Worm (Caenorhabditis elegans) whole organism, mixed stage, embryonic: ENCODE measurements around the gene C02B8.12.
A peak's percentile ranks its signal among the peaks of the same experiment; 100 is the strongest.

Experiments used
- M03D4.4 ChIP-seq: sonication (generic microtip); optimal IDR thresholded peaks from 2 replicates; lab custom pipeline; 2017; ENCODE audit warnings: mild to moderate bottlenecking, missing genetic modification characterization, missing compliant biosample characterization
- bed-3 ChIP-seq: fragments of 200-800 bp; sonication (Bioruptor generic); optimal IDR thresholded peaks from 3 replicates; lab custom pipeline; 2018; ENCODE audit warnings: mild to moderate bottlenecking, missing genetic modification characterization, moderate library complexity, missing compliant biosample characterization
- blmp-1 ChIP-seq: fragments of 150-350 bp; optimal IDR thresholded peaks from 2 replicates; lab custom pipeline; 2014; ENCODE audit warnings: missing biosample characterization, missing genetic modification characterization
- ceh-39 ChIP-seq: fragments of 150-350 bp; optimal IDR thresholded peaks from 2 replicates; lab custom pipeline; 2014; ENCODE audit warnings: missing biosample characterization, missing genetic modification characterization
- ceh-43 ChIP-seq: fragments of 200-800 bp; sonication (Bioruptor generic); optimal IDR thresholded peaks from 2 replicates; lab custom pipeline; 2018; ENCODE audit warnings: mild to moderate bottlenecking, missing genetic modification characterization, moderate library complexity, missing compliant biosample characterization
- ceh-83 ChIP-seq: fragments of 200-800 bp; sonication (Bioruptor generic); optimal IDR thresholded peaks from 2 replicates; lab custom pipeline; 2018; ENCODE audit warnings: mild to moderate bottlenecking, missing genetic modification characterization, missing compliant biosample characterization
- ces-1 ChIP-seq: fragments of 150-350 bp; optimal IDR thresholded peaks from 2 replicates; lab custom pipeline; 2014; ENCODE audit warnings: missing biosample characterization, missing genetic modification reagents, missing genetic modification characterization
- cnd-1 ChIP-seq: fragments of 200-800 bp; sonication (Bioruptor generic); optimal IDR thresholded peaks from 2 replicates; lab custom pipeline; 2018; ENCODE audit warnings: mild to moderate bottlenecking, missing genetic modification characterization, missing compliant biosample characterization
- drap-1 ChIP-seq: fragments of 200-800 bp; sonication (Bioruptor generic); optimal IDR thresholded peaks from 3 replicates; lab custom pipeline; 2018; ENCODE audit warnings: mild to moderate bottlenecking, missing genetic modification characterization, missing compliant biosample characterization
- elt-1 ChIP-seq: sonication (generic microtip); optimal IDR thresholded peaks from 2 replicates; lab custom pipeline; 2017; ENCODE audit warnings: missing genetic modification characterization, mild to moderate bottlenecking, missing compliant biosample characterization, antibody characterized with exemption, moderate library complexity, borderline replicate concordance; ENCODE audit not compliant: insufficient read depth
- elt-3 ChIP-seq: fragments of 150-350 bp; optimal IDR thresholded peaks from 2 replicates; lab custom pipeline; 2014; ENCODE audit warnings: missing biosample characterization, missing genetic modification characterization
- flh-1 ChIP-seq: fragments of 200-800 bp; sonication (Bioruptor generic); optimal IDR thresholded peaks from 2 replicates; lab custom pipeline; 2018; ENCODE audit warnings: mild to moderate bottlenecking, missing genetic modification characterization, moderate library complexity, missing compliant biosample characterization
- ham-2 ChIP-seq: fragments of 200-800 bp; sonication (Bioruptor generic); optimal IDR thresholded peaks from 2 replicates; lab custom pipeline; 2018; ENCODE audit warnings: mild to moderate bottlenecking, missing genetic modification characterization, missing compliant biosample characterization
- hlh-1 ChIP-seq: fragments of 150-350 bp; optimal IDR thresholded peaks from 2 replicates; lab custom pipeline; 2014; ENCODE audit warnings: missing biosample characterization, missing genetic modification reagents, missing genetic modification characterization
- lin-13 ChIP-seq: fragments of 150-350 bp; optimal IDR thresholded peaks from 2 replicates; lab custom pipeline; 2014; ENCODE audit warnings: missing biosample characterization, missing genetic modification characterization
- lin-32 ChIP-seq: fragments of 200-800 bp; sonication (Bioruptor generic); optimal IDR thresholded peaks from 2 replicates; lab custom pipeline; 2018; ENCODE audit warnings: mild to moderate bottlenecking, missing genetic modification characterization, missing compliant biosample characterization
- lsy-2 ChIP-seq: fragments of 150-350 bp; optimal IDR thresholded peaks from 2 replicates; lab custom pipeline; 2014; ENCODE audit warnings: missing biosample characterization, missing genetic modification characterization
- mab-5 ChIP-seq: fragments of 150-350 bp; optimal IDR thresholded peaks from 2 replicates; lab custom pipeline; 2014; ENCODE audit warnings: missing biosample characterization, missing genetic modification characterization
- mep-1 ChIP-seq: fragments of 150-350 bp; optimal IDR thresholded peaks from 2 replicates; lab custom pipeline; 2017; ENCODE audit warnings: missing biosample characterization, missing genetic modification reagents, missing genetic modification characterization, inconsistent platforms
- mls-2 ChIP-seq: sonication (generic microtip); optimal IDR thresholded peaks from 2 replicates; lab custom pipeline; 2016; ENCODE audit warnings: mild to moderate bottlenecking, missing genetic modification characterization, moderate library complexity, missing compliant biosample characterization
- nhr-12 ChIP-seq: fragments of 150-350 bp; optimal IDR thresholded peaks from 2 replicates; lab custom pipeline; 2014; ENCODE audit warnings: missing biosample characterization, missing genetic modification characterization
- nhr-2 ChIP-seq: fragments of 150-350 bp; optimal IDR thresholded peaks from 2 replicates; lab custom pipeline; 2014; ENCODE audit warnings: missing biosample characterization, missing genetic modification characterization
- nhr-237 ChIP-seq: fragments of 150-350 bp; optimal IDR thresholded peaks from 2 replicates; lab custom pipeline; 2014; ENCODE audit warnings: missing biosample characterization, missing genetic modification characterization
- nhr-28 ChIP-seq: fragments of 150-350 bp; optimal IDR thresholded peaks from 2 replicates; lab custom pipeline; 2014; ENCODE audit warnings: missing biosample characterization, missing genetic modification characterization
- nhr-76 ChIP-seq: sonication (generic microtip); optimal IDR thresholded peaks from 2 replicates; lab custom pipeline; 2017; ENCODE audit warnings: missing biosample characterization, missing genetic modification characterization
- pha-4 ChIP-seq: fragments of 150-350 bp; optimal IDR thresholded peaks from 2 replicates; lab custom pipeline; 2018; ENCODE audit warnings: missing biosample characterization, missing genetic modification reagents, missing genetic modification characterization
- sem-2 ChIP-seq: fragments of 200-800 bp; sonication (Bioruptor generic); optimal IDR thresholded peaks from 2 replicates; lab custom pipeline; 2018; ENCODE audit warnings: mild to moderate bottlenecking, missing genetic modification characterization, missing compliant biosample characterization
- snpc-4 ChIP-seq: fragments of 150-350 bp; optimal IDR thresholded peaks from 2 replicates; lab custom pipeline; 2014; ENCODE audit warnings: missing biosample characterization, missing genetic modification characterization
- sptf-1 ChIP-seq: sonication (generic microtip); optimal IDR thresholded peaks from 2 replicates; lab custom pipeline; 2017; ENCODE audit warnings: mild to moderate bottlenecking, missing genetic modification characterization, moderate library complexity, missing compliant biosample characterization
- tbx-8 ChIP-seq: fragments of 200-800 bp; sonication (Bioruptor generic); optimal IDR thresholded peaks from 2 replicates; lab custom pipeline; 2018; ENCODE audit warnings: mild to moderate bottlenecking, missing genetic modification characterization, moderate library complexity, missing compliant biosample characterization
- unc-120 ChIP-seq: sonication (generic microtip); optimal IDR thresholded peaks from 2 replicates; lab custom pipeline; 2017; ENCODE audit warnings: missing genetic modification characterization, missing compliant biosample characterization; ENCODE audit not compliant: poor library complexity, severe bottlenecking
- unc-39 ChIP-seq: fragments of 150-350 bp; optimal IDR thresholded peaks from 2 replicates; lab custom pipeline; 2014; ENCODE audit warnings: missing biosample characterization, missing genetic modification characterization
- unc-62 ChIP-seq: fragments of 150-350 bp; optimal IDR thresholded peaks from 2 replicates; lab custom pipeline; 2014; ENCODE audit warnings: missing biosample characterization, missing genetic modification reagents, missing genetic modification characterization
- zip-8 ChIP-seq: fragments of 150-350 bp; optimal IDR thresholded peaks from 2 replicates; lab custom pipeline; 2014; ENCODE audit warnings: missing biosample characterization, missing genetic modification characterization
- ztf-11 ChIP-seq: fragments of 150-350 bp; optimal IDR thresholded peaks from 2 replicates; lab custom pipeline; 2014; ENCODE audit warnings: missing biosample characterization, missing genetic modification characterization

C02B8.12 gene

ce11 chrX:8158975-8159813, 36.0 kb upstream of the C02B8.12 start, which contains the start of gene hil-3:
hil-3 (plus strand) TSS chrX:8159169.
- no peak for TF ChIP-seq mab-5 (tag; lab: Kevin White, UChicago)
- no peak for TF ChIP-seq nhr-237 (tag; lab: Kevin White, UChicago)
- TF ChIP-seq nhr-28 = no peak
- TF ChIP-seq sptf-1 (tag; lab: Kevin White, UChicago) = no peak
- no peak for TF ChIP-seq blmp-1
- TF ChIP-seq lin-32 (GFP tag; lab: Kevin White, UChicago) = no peak
- peak; percentile 34 for TF ChIP-seq pha-4 (tag; lab: Kevin White, UChicago)
- TF ChIP-seq sem-2 (GFP tag; lab: Kevin White, UChicago) = peak; percentile 26
- peak; percentile 40 for TF ChIP-seq ztf-11 (tag; lab: Kevin White, UChicago)
- TF ChIP-seq ceh-83 (GFP tag; lab: Kevin White, UChicago) = peak; percentile 64
- TF ChIP-seq M03D4.4 (tag; lab: Kevin White, UChicago) = no peak
- no peak for TF ChIP-seq ceh-43 (GFP tag; lab: Kevin White, UChicago)
- TF ChIP-seq cnd-1 = peak; percentile 48
- no peak for TF ChIP-seq nhr-76 (tag; lab: Kevin White, UChicago)
- TF ChIP-seq nhr-12 (tag; lab: Kevin White, UChicago) = no peak
- TF ChIP-seq zip-8 = no peak
- no peak for TF ChIP-seq ceh-39 (tag; lab: Kevin White, UChicago)
- no peak for TF ChIP-seq unc-62 (GFP tag; lab: Kevin White, UChicago)
- TF ChIP-seq lsy-2 = peak; percentile 11
- TF ChIP-seq ham-2 (GFP tag; lab: Kevin White, UChicago) = no peak
- TF ChIP-seq ces-1 = no peak
- TF ChIP-seq elt-1 (tag; lab: Kevin White, UChicago) = no peak
- TF ChIP-seq mep-1 (tag; lab: Kevin White, UChicago) = peak; percentile 76
- TF ChIP-seq drap-1 (GFP tag; lab: Kevin White, UChicago) = no peak
- no peak for TF ChIP-seq snpc-4
- TF ChIP-seq lin-13 (tag; lab: Kevin White, UChicago) = peak; percentile 75

ce11 chrX:8157132-8157531, 34.0 kb upstream of the C02B8.12 start:
- TF ChIP-seq lin-13 (tag; lab: Kevin White, UChicago) = peak; percentile 95
- no peak for TF ChIP-seq ceh-43 (GFP tag; lab: Kevin White, UChicago)
- no peak for TF ChIP-seq mab-5 (tag; lab: Kevin White, UChicago)
- TF ChIP-seq ztf-11 (tag; lab: Kevin White, UChicago) = peak; percentile 91
- TF ChIP-seq unc-120 = no peak
- TF ChIP-seq unc-62 (GFP tag; lab: Kevin White, UChicago) = peak; percentile 30
- TF ChIP-seq unc-39 (tag; lab: Kevin White, UChicago) = no peak
- no peak for TF ChIP-seq drap-1 (GFP tag; lab: Kevin White, UChicago)
- TF ChIP-seq tbx-8 = no peak
- peak; percentile 12 for TF ChIP-seq nhr-2 (tag; lab: Kevin White, UChicago)
- peak; percentile 45 for TF ChIP-seq lsy-2
- no peak for TF ChIP-seq nhr-28
- no peak for TF ChIP-seq mls-2 (tag; lab: Kevin White, UChicago)
- TF ChIP-seq nhr-237 (tag; lab: Kevin White, UChicago) = no peak
- no peak for TF ChIP-seq snpc-4
- peak; percentile 68 for TF ChIP-seq ceh-39 (tag; lab: Kevin White, UChicago)
- no peak for TF ChIP-seq sem-2 (GFP tag; lab: Kevin White, UChicago)
- TF ChIP-seq mep-1 (tag; lab: Kevin White, UChicago) = peak; percentile 94
- TF ChIP-seq ces-1 = peak; percentile 18
- TF ChIP-seq ham-2 (GFP tag; lab: Kevin White, UChicago) = peak; percentile 60
- TF ChIP-seq M03D4.4 (tag; lab: Kevin White, UChicago) = no peak
- TF ChIP-seq hlh-1 = peak; percentile 1
- peak; percentile 46 for TF ChIP-seq pha-4 (tag; lab: Kevin White, UChicago)
- no peak for TF ChIP-seq elt-1 (tag; lab: Kevin White, UChicago)
- TF ChIP-seq blmp-1 = no peak
- TF ChIP-seq lin-32 (GFP tag; lab: Kevin White, UChicago) = peak; percentile 38
- no peak for TF ChIP-seq ceh-83 (GFP tag; lab: Kevin White, UChicago)
- TF ChIP-seq bed-3 = no peak
- TF ChIP-seq flh-1 (GFP tag; lab: Kevin White, UChicago) = no peak
- peak; percentile 56 for TF ChIP-seq cnd-1
- no peak for TF ChIP-seq nhr-76 (tag; lab: Kevin White, UChicago)
- TF ChIP-seq sptf-1 (tag; lab: Kevin White, UChicago) = peak; percentile 58
- TF ChIP-seq elt-3 = no peak
- no peak for TF ChIP-seq nhr-12 (tag; lab: Kevin White, UChicago)
- TF ChIP-seq zip-8 = no peak
